Fruit fly (Drosophila melanogaster) whole organism: Measurements from ENCODE around the gene CG42638.

Source experiments
- CG8478 ChIP-seq: fragments of >200 bp; optimal IDR thresholded peaks from 2 replicates; lab custom pipeline; 2018; ENCODE audit warnings: inconsistent platforms
- Dll ChIP-seq: fragments of >200 bp; optimal IDR thresholded peaks from 2 replicates; lab custom pipeline; 2017
- EcR ChIP-seq, 2 experiments: fragments of >200 bp; optimal IDR thresholded peaks; 2 replicates each; lab custom pipeline; 2017; ENCODE audit warnings: missing biosample characterization in 2 of 2, missing genetic modification characterization in 2 of 2, missing genetic modification reagents in 2 of 2
- pan ChIP-seq: fragments of >200 bp; optimal IDR thresholded peaks from 2 replicates; lab custom pipeline; 2017
- psq ChIP-seq: fragments of >200 bp; optimal IDR thresholded peaks from 2 replicates; lab custom pipeline; 2017
- usp ChIP-seq: fragments of >200 bp; optimal IDR thresholded peaks from 2 replicates; lab custom pipeline; 2017; ENCODE audit warnings: missing biosample characterization, missing genetic modification characterization, mixed read lengths

DNA sequence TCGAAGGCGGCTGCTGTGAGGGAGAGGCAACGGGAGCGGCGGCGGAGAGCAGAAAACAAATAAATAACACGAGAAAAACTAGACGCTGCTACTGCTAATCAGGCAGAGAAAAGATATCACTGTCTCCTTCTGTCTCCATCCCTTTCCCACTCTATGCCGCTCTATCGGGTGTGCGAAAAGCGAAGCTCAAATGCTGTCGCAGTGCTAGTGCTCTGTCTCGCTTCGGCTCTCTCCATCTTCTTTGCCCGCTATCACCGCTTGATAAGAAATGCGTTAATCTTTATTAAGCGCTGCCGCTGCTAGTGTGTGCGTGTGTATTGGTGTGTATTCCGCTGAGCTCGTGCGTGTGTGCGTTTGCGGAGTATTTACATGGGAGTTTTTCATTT lies 42.1 kb upstream of the CG42638 start:
- TF ChIP-seq Dll, result peak; percentile 56
- no peak for TF ChIP-seq psq (lab: Kevin White, UChicago)
- no peak for TF ChIP-seq EcR (GFP tag; optimal IDR thresholded peaks at IDR 0.05; lab: Kevin White, UChicago)
- no peak for TF ChIP-seq usp (GFP tag; lab: Kevin White, UChicago)
- TF ChIP-seq CG8478 (lab: Kevin White, UChicago), result no peak
- no peak for TF ChIP-seq pan
